Worm (Caenorhabditis elegans) whole organism, mixed stage, embryonic: Measurements from ENCODE around the gene F01D5.2.
"Not testable (repeated sequence)": the region's sequence is repeated elsewhere in the genome, so short reads cannot be mapped to it uniquely, and the experiment has no call there.

ENCODE experiments used
- bed-3 ChIP-seq: fragments of 200-800 bp; sonication (Bioruptor generic); optimal IDR thresholded peaks from 3 replicates; lab custom pipeline; 2018; ENCODE audit warnings: mild to moderate bottlenecking, missing genetic modification characterization, moderate library complexity, missing compliant biosample characterization
- blmp-1 ChIP-seq: fragments of 150-350 bp; optimal IDR thresholded peaks from 2 replicates; lab custom pipeline; 2014; ENCODE audit warnings: missing biosample characterization, missing genetic modification characterization
- ceh-39 ChIP-seq: fragments of 150-350 bp; optimal IDR thresholded peaks from 2 replicates; lab custom pipeline; 2014; ENCODE audit warnings: missing biosample characterization, missing genetic modification characterization
- ceh-43 ChIP-seq: fragments of 200-800 bp; sonication (Bioruptor generic); optimal IDR thresholded peaks from 2 replicates; lab custom pipeline; 2018; ENCODE audit warnings: mild to moderate bottlenecking, missing genetic modification characterization, moderate library complexity, missing compliant biosample characterization
- ceh-83 ChIP-seq: fragments of 200-800 bp; sonication (Bioruptor generic); optimal IDR thresholded peaks from 2 replicates; lab custom pipeline; 2018; ENCODE audit warnings: mild to moderate bottlenecking, missing genetic modification characterization, missing compliant biosample characterization
- ces-1 ChIP-seq: fragments of 150-350 bp; optimal IDR thresholded peaks from 2 replicates; lab custom pipeline; 2014; ENCODE audit warnings: missing biosample characterization, missing genetic modification reagents, missing genetic modification characterization
- cnd-1 ChIP-seq: fragments of 200-800 bp; sonication (Bioruptor generic); optimal IDR thresholded peaks from 2 replicates; lab custom pipeline; 2018; ENCODE audit warnings: mild to moderate bottlenecking, missing genetic modification characterization, missing compliant biosample characterization
- drap-1 ChIP-seq: fragments of 200-800 bp; sonication (Bioruptor generic); optimal IDR thresholded peaks from 3 replicates; lab custom pipeline; 2018; ENCODE audit warnings: mild to moderate bottlenecking, missing genetic modification characterization, missing compliant biosample characterization
- elt-1 ChIP-seq: sonication (generic microtip); optimal IDR thresholded peaks from 2 replicates; lab custom pipeline; 2017; ENCODE audit warnings: missing genetic modification characterization, mild to moderate bottlenecking, missing compliant biosample characterization, antibody characterized with exemption, moderate library complexity, borderline replicate concordance; ENCODE audit not compliant: insufficient read depth
- elt-3 ChIP-seq: fragments of 150-350 bp; optimal IDR thresholded peaks from 2 replicates; lab custom pipeline; 2014; ENCODE audit warnings: missing biosample characterization, missing genetic modification characterization
- flh-1 ChIP-seq: fragments of 200-800 bp; sonication (Bioruptor generic); optimal IDR thresholded peaks from 2 replicates; lab custom pipeline; 2018; ENCODE audit warnings: mild to moderate bottlenecking, missing genetic modification characterization, moderate library complexity, missing compliant biosample characterization
- ham-2 ChIP-seq: fragments of 200-800 bp; sonication (Bioruptor generic); optimal IDR thresholded peaks from 2 replicates; lab custom pipeline; 2018; ENCODE audit warnings: mild to moderate bottlenecking, missing genetic modification characterization, missing compliant biosample characterization
- hlh-1 ChIP-seq: fragments of 150-350 bp; optimal IDR thresholded peaks from 2 replicates; lab custom pipeline; 2014; ENCODE audit warnings: missing biosample characterization, missing genetic modification reagents, missing genetic modification characterization
- lin-13 ChIP-seq: fragments of 150-350 bp; optimal IDR thresholded peaks from 2 replicates; lab custom pipeline; 2014; ENCODE audit warnings: missing biosample characterization, missing genetic modification characterization
- lin-32 ChIP-seq: fragments of 200-800 bp; sonication (Bioruptor generic); optimal IDR thresholded peaks from 2 replicates; lab custom pipeline; 2018; ENCODE audit warnings: mild to moderate bottlenecking, missing genetic modification characterization, missing compliant biosample characterization
- lsy-2 ChIP-seq: fragments of 150-350 bp; optimal IDR thresholded peaks from 2 replicates; lab custom pipeline; 2014; ENCODE audit warnings: missing biosample characterization, missing genetic modification characterization
- mab-5 ChIP-seq: fragments of 150-350 bp; optimal IDR thresholded peaks from 2 replicates; lab custom pipeline; 2014; ENCODE audit warnings: missing biosample characterization, missing genetic modification characterization
- mep-1 ChIP-seq: fragments of 150-350 bp; optimal IDR thresholded peaks from 2 replicates; lab custom pipeline; 2017; ENCODE audit warnings: missing biosample characterization, missing genetic modification reagents, missing genetic modification characterization, inconsistent platforms
- mls-2 ChIP-seq: sonication (generic microtip); optimal IDR thresholded peaks from 2 replicates; lab custom pipeline; 2016; ENCODE audit warnings: mild to moderate bottlenecking, missing genetic modification characterization, moderate library complexity, missing compliant biosample characterization
- nhr-12 ChIP-seq: fragments of 150-350 bp; optimal IDR thresholded peaks from 2 replicates; lab custom pipeline; 2014; ENCODE audit warnings: missing biosample characterization, missing genetic modification characterization
- nhr-2 ChIP-seq: fragments of 150-350 bp; optimal IDR thresholded peaks from 2 replicates; lab custom pipeline; 2014; ENCODE audit warnings: missing biosample characterization, missing genetic modification characterization
- nhr-237 ChIP-seq: fragments of 150-350 bp; optimal IDR thresholded peaks from 2 replicates; lab custom pipeline; 2014; ENCODE audit warnings: missing biosample characterization, missing genetic modification characterization
- nhr-28 ChIP-seq: fragments of 150-350 bp; optimal IDR thresholded peaks from 2 replicates; lab custom pipeline; 2014; ENCODE audit warnings: missing biosample characterization, missing genetic modification characterization
- nhr-76 ChIP-seq: sonication (generic microtip); optimal IDR thresholded peaks from 2 replicates; lab custom pipeline; 2017; ENCODE audit warnings: missing biosample characterization, missing genetic modification characterization
- snpc-4 ChIP-seq: fragments of 150-350 bp; optimal IDR thresholded peaks from 2 replicates; lab custom pipeline; 2014; ENCODE audit warnings: missing biosample characterization, missing genetic modification characterization
- sptf-1 ChIP-seq: sonication (generic microtip); optimal IDR thresholded peaks from 2 replicates; lab custom pipeline; 2017; ENCODE audit warnings: mild to moderate bottlenecking, missing genetic modification characterization, moderate library complexity, missing compliant biosample characterization
- tbx-8 ChIP-seq: fragments of 200-800 bp; sonication (Bioruptor generic); optimal IDR thresholded peaks from 2 replicates; lab custom pipeline; 2018; ENCODE audit warnings: mild to moderate bottlenecking, missing genetic modification characterization, moderate library complexity, missing compliant biosample characterization
- unc-120 ChIP-seq: sonication (generic microtip); optimal IDR thresholded peaks from 2 replicates; lab custom pipeline; 2017; ENCODE audit warnings: missing genetic modification characterization, missing compliant biosample characterization; ENCODE audit not compliant: poor library complexity, severe bottlenecking
- unc-39 ChIP-seq: fragments of 150-350 bp; optimal IDR thresholded peaks from 2 replicates; lab custom pipeline; 2014; ENCODE audit warnings: missing biosample characterization, missing genetic modification characterization
- unc-62 ChIP-seq: fragments of 150-350 bp; optimal IDR thresholded peaks from 2 replicates; lab custom pipeline; 2014; ENCODE audit warnings: missing biosample characterization, missing genetic modification reagents, missing genetic modification characterization
- zip-8 ChIP-seq: fragments of 150-350 bp; optimal IDR thresholded peaks from 2 replicates; lab custom pipeline; 2014; ENCODE audit warnings: missing biosample characterization, missing genetic modification characterization
- ztf-11 ChIP-seq: fragments of 150-350 bp; optimal IDR thresholded peaks from 2 replicates; lab custom pipeline; 2014; ENCODE audit warnings: missing biosample characterization, missing genetic modification characterization

Gene F01D5.2

DNA sequence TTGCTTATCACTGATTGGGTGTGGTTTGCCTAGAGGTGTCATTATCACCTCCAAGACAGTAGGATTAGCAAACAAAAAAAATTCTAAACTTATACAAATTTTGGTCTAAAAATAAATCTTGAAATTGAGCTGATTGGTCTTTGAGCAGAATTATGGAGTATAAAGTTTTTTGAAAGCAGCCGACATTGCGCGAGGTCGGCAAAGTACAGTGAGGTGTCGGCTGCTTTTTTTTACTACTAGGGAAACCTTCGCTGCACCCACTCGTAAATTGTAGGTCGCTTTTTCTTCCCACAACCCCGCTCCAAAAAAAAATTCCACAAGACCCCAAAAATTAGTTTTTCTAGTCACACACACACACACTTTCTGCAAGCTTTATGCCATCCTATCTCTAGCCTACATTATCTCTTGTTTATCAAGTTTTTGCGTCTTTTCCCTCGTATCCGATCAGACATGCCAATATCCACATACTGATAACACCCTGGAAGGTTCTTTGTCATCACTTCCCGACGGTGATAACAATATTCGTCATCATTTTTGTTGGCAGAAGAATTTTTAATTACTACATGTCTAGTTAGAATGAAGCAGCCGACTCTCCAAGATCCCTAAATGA lies 5.1 kb upstream of the F01D5.2 start:
- no peak for TF ChIP-seq ceh-39 (tag; lab: Kevin White, UChicago)
- peak; percentile 68 for TF ChIP-seq elt-3 (tag; lab: Kevin White, UChicago)
- TF ChIP-seq mep-1 (tag; lab: Kevin White, UChicago) = no peak
- no peak for TF ChIP-seq nhr-28 (tag; lab: Kevin White, UChicago)
- no peak for TF ChIP-seq ztf-11 (tag; lab: Kevin White, UChicago)

DNA sequence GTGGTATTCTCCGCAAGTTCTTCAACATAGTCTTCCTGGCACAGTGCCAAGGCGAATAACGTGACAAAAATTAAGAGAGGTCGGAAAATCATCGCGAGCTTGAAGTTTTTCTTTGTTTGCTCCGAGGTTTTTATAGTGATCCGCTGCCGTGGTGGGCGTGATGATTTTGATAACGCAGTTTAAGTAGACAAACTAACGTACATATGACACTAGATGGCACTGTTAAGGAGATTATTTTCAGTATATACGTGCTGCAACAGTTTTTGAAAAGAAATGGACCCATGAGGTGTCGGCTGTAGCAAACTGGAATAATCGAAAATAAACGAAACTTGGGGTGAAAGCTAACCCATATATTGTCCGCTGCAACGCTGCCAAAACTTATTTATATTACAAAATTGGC lies 3.3 kb upstream of the F01D5.2 start, which contains the start of gene F01D5.5:
TSS of gene F01D5.5 (minus strand) at position 101 of the 400 bp plus-strand sequence.
- TF ChIP-seq bed-3 (GFP tag; lab: Kevin White, UChicago) (no peak), zip-8 (tag; lab: Kevin White, UChicago) (no peak), nhr-28 (tag; lab: Kevin White, UChicago) (no peak), unc-62 (GFP tag; lab: Kevin White, UChicago) (no peak), tbx-8 (GFP tag; lab: Kevin White, UChicago) (no peak), mep-1 (tag; lab: Kevin White, UChicago) (no peak), lsy-2 (no peak), hlh-1 (no peak), ceh-83 (no peak), ceh-39 (tag; lab: Kevin White, UChicago) (no peak), ceh-43 (GFP tag; lab: Kevin White, UChicago) (no peak), ces-1 (GFP tag; lab: Kevin White, UChicago) (no peak), unc-39 (no peak), flh-1 (GFP tag; lab: Kevin White, UChicago) (no peak), blmp-1 (tag; lab: Kevin White, UChicago) (no peak), nhr-76 (no peak), lin-32 (GFP tag; lab: Kevin White, UChicago) (no peak), ztf-11 (tag; lab: Kevin White, UChicago) (no peak), nhr-237 (tag; lab: Kevin White, UChicago) (no peak), nhr-2 (tag; lab: Kevin White, UChicago) (no peak)

DNA sequence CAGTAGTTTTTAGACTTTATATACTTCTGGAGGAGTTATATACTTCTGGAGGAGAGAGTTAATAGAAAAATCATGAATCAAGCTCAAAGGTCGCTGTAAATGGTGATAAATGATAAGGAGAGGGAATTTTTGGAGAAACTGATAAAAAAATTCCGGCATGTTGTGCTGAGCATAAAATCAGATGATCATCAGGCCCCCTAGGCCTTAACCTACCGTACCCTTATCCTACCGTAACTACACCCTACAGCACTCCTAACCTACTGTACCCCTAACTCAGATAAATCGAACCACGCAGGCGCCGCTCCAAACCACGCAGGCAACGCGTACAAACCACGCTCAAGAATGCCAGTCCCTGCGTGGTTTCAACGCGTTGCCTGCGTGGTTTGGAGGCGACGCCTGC lies 1.2 kb upstream of the F01D5.2 start, which contains the start of gene F01D5.3:
TSS of gene F01D5.3 (minus strand) at position 101 of the 400 bp plus-strand sequence.
- TF ChIP-seq nhr-76; nhr-237 (tag; lab: Kevin White, UChicago); hlh-1: not testable (repeated sequence)

DNA sequence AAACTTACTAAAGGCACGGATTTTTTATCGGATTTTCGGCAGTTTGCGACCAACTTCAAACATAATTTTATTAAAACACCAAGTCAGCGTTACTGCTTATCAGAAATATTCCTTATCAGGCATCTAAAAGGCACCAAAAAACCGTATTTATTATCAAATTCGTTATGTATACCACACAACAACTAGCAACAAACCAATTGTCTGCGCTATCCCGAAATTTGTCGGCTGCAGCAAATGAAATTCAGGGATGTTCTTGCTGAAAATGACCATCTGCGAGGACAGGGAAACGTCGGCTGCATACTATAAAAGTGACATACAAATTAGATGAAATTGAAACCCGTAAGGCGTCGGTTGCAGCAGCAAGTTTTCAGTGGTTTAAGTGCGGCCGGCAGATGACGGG lies 875 bp downstream of the F01D5.2 start:
- TF ChIP-seq nhr-76 (no peak), hlh-1 (no peak), drap-1 (GFP tag; lab: Kevin White, UChicago) (no peak), mab-5 (tag; lab: Kevin White, UChicago) (no peak), unc-120 (tag; lab: Kevin White, UChicago) (no peak), unc-62 (GFP tag; lab: Kevin White, UChicago) (no peak), mls-2 (tag; lab: Kevin White, UChicago) (no peak), mep-1 (tag; lab: Kevin White, UChicago) (no peak), nhr-12 (no peak)

DNA sequence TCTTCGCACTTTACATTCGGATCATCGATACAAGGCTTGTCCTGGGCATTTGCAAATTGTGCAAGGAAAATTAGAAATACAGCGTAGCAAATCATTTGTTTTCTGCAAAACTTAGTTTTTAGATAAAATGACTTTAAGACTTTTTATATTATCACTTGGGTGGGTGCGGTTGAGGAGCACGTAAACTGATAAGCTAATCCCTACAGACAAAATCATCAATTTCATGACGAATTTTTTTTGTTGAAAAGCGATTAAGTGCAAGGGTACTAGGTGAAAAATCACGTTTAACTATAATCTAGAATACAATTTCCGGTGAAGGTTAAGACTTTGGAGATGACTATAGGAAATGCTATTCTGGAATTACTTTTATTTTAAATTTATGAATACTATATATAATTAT lies 1.4 kb downstream of the F01D5.2 start, which contains the start of gene F01D5.1:
TSS of gene F01D5.1 (minus strand) at position 105 of the 400 bp plus-strand sequence.
- TF ChIP-seq cnd-1 (tag; lab: Kevin White, UChicago) (no peak), mls-2 (tag; lab: Kevin White, UChicago) (no peak), lin-13 (tag; lab: Kevin White, UChicago) (no peak), hlh-1 (no peak), snpc-4 (tag; lab: Kevin White, UChicago) (no peak), sptf-1 (tag; lab: Kevin White, UChicago) (no peak)

DNA sequence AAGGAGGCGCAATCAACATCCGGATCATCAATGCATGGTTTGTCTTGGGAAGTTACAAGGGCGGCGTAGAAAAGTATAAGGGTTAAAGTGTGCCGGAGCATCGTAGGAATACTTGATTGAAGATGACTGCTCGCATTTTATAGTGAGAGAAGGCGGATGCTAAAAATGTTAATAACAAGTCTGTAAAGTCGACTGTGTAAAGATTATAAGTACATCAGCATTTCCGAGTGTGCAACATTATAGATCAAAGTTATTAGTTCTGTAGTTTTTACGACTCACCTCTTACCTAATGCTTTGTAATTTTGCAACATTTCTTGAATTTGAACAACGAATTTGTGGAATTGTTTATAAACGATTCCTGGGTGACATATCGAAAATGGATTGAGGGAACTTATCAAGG lies 3.9 kb downstream of the F01D5.2 start, which contains the start of gene Y39G8B.7:
TSS of gene Y39G8B.7 (minus strand) at position 101 of the 400 bp plus-strand sequence.
- TF ChIP-seq nhr-12 (no peak), zip-8 (tag; lab: Kevin White, UChicago) (no peak), ham-2 (no peak), lin-32 (GFP tag; lab: Kevin White, UChicago) (no peak), elt-1 (tag; lab: Kevin White, UChicago) (no peak), ces-1 (GFP tag; lab: Kevin White, UChicago) (no peak), nhr-28 (tag; lab: Kevin White, UChicago) (no peak), unc-62 (GFP tag; lab: Kevin White, UChicago) (no peak), unc-39 (no peak)
- TF ChIP-seq, all 35 proteins: peak for 0
